Fruit fly (Drosophila melanogaster) whole organism, embryonic: Measurements from ENCODE around the gene CG7912.

ENCODE experiments used
- B-H2 ChIP-seq: fragments of 200-800 bp; sonication (Bioruptor generic); optimal IDR thresholded peaks from 2 replicates; lab custom pipeline; 2018; ENCODE audit warnings: missing biosample characterization, mild to moderate bottlenecking, missing genetic modification characterization
- BEAF-32 ChIP-seq: fragments of 200-800 bp; sonication (Bioruptor generic); optimal IDR thresholded peaks from 3 replicates; lab custom pipeline; 2017; ENCODE audit warnings: missing biosample characterization, missing genetic modification characterization, mild to moderate bottlenecking, moderate library complexity, missing genetic modification reagents
- Blimp-1 ChIP-seq: fragments of 200-800 bp; sonication (Bioruptor generic); optimal IDR thresholded peaks from 3 replicates; lab custom pipeline; 2018; ENCODE audit warnings: missing biosample characterization, missing genetic modification characterization, mild to moderate bottlenecking, moderate library complexity, missing genetic modification reagents
- CG10147 ChIP-seq: fragments of 200-800 bp; sonication (Bioruptor generic); optimal IDR thresholded peaks from 2 replicates; lab custom pipeline; 2019; ENCODE audit warnings: missing biosample characterization, mild to moderate bottlenecking, missing genetic modification characterization, moderate library complexity
- CG10431 ChIP-seq: fragments of 200-800 bp; sonication (Bioruptor generic); optimal IDR thresholded peaks from 3 replicates; lab custom pipeline; 2018; ENCODE audit warnings: missing biosample characterization, mild to moderate bottlenecking, missing genetic modification characterization
- CG10565 ChIP-seq: fragments of 200-800 bp; sonication (Bioruptor generic); optimal IDR thresholded peaks from 3 replicates; lab custom pipeline; 2016; ENCODE audit warnings: missing biosample characterization, mild to moderate bottlenecking, missing genetic modification characterization
- CG11723 ChIP-seq: fragments of 200-800 bp; sonication (Bioruptor generic); optimal IDR thresholded peaks from 2 replicates; lab custom pipeline; 2017; ENCODE audit warnings: missing biosample characterization, mild to moderate bottlenecking, missing genetic modification characterization
- CG13424 ChIP-seq: fragments of 200-800 bp; sonication (Bioruptor generic); optimal IDR thresholded peaks from 2 replicates; lab custom pipeline; 2019; ENCODE audit warnings: missing biosample characterization, mild to moderate bottlenecking, missing genetic modification characterization, moderate library complexity
- CG17328 ChIP-seq: fragments of 200-800 bp; sonication (Bioruptor generic); IDR thresholded peaks from 2 replicates; pipeline ENCODE4 v1.3.6; 2022; ENCODE audit warnings: missing biosample characterization, missing genetic modification characterization
- CG17612 ChIP-seq: fragments of 200-800 bp; sonication (Bioruptor generic); IDR thresholded peaks from 2 replicates; pipeline ENCODE4 v1.3.6; 2022; ENCODE audit warnings: missing biosample characterization, missing genetic modification characterization
- CG17829 ChIP-seq: fragments of 200-800 bp; optimal IDR thresholded peaks from 2 replicates; lab custom pipeline; 2019; ENCODE audit warnings: missing biosample characterization, mild to moderate bottlenecking, missing genetic modification characterization, moderate library complexity
- CG2120 ChIP-seq: fragments of 200-800 bp; sonication (Bioruptor generic); optimal IDR thresholded peaks from 3 replicates; lab custom pipeline; 2016; ENCODE audit warnings: missing biosample characterization, missing genetic modification characterization
- CG2678 ChIP-seq: fragments of 200-800 bp; sonication (Bioruptor generic); optimal IDR thresholded peaks from 3 replicates; lab custom pipeline; 2019; ENCODE audit warnings: missing biosample characterization, mild to moderate bottlenecking, missing genetic modification characterization, moderate library complexity
- CG31224 ChIP-seq: fragments of 200-800 bp; sonication (Bioruptor generic); IDR thresholded peaks from 2 replicates; pipeline ENCODE4 v1.3.6; 2022; ENCODE audit warnings: missing biosample characterization, missing genetic modification characterization
- CG3995 ChIP-seq: fragments of 200-800 bp; sonication (Bioruptor generic); optimal IDR thresholded peaks from 3 replicates; lab custom pipeline; 2016; ENCODE audit warnings: missing biosample characterization, missing genetic modification characterization
- CG43689 ChIP-seq: fragments of 200-800 bp; sonication (Bioruptor generic); IDR thresholded peaks from 2 replicates; pipeline ENCODE4 v1.3.6; 2022; ENCODE audit warnings: missing biosample characterization, missing genetic modification characterization
- CG6272 ChIP-seq: fragments of 200-800 bp; sonication (Bioruptor generic); IDR thresholded peaks from 2 replicates; pipeline ENCODE4 v1.3.6; 2022; ENCODE audit warnings: missing biosample characterization, missing genetic modification characterization
- CG7556 ChIP-seq: fragments of 200-800 bp; sonication (Bioruptor generic); optimal IDR thresholded peaks from 2 replicates; lab custom pipeline; 2017; ENCODE audit warnings: missing biosample characterization, mild to moderate bottlenecking, missing genetic modification characterization
- CG7786 ChIP-seq: fragments of 200-800 bp; sonication (Bioruptor generic); optimal IDR thresholded peaks from 2 replicates; lab custom pipeline; 2016; ENCODE audit warnings: missing biosample characterization, missing genetic modification characterization
- CG7928 ChIP-seq: fragments of 200-800 bp; sonication (Bioruptor generic); optimal IDR thresholded peaks from 2 replicates; lab custom pipeline; 2017; ENCODE audit warnings: missing biosample characterization, mild to moderate bottlenecking, missing genetic modification characterization
- CG8290 ChIP-seq, 3 experiments: fragments of 200-800 bp; sonication (Bioruptor generic); optimal IDR thresholded peaks; 2 replicates each; lab custom pipeline; 2016 to 2019; ENCODE audit warnings: missing biosample characterization in 3 of 3, missing genetic modification characterization in 3 of 3, mild to moderate bottlenecking in 2 of 3, moderate library complexity in 1 of 3
- CG8388 ChIP-seq: fragments of 200-800 bp; sonication (Bioruptor generic); optimal IDR thresholded peaks from 2 replicates; lab custom pipeline; 2019; ENCODE audit warnings: missing biosample characterization, mild to moderate bottlenecking, missing genetic modification characterization, moderate library complexity
- CG9932 ChIP-seq: fragments of 200-800 bp; sonication (Bioruptor generic); IDR thresholded peaks from 2 replicates; pipeline ENCODE4 v1.3.6; 2022; ENCODE audit warnings: missing biosample characterization, missing genetic modification characterization
- D ChIP-seq, 2 experiments: fragments of 200-800 bp in 1 of 2; fragments of >200 bp in 1 of 2; sonication (Bioruptor generic) in 1 of 2; optimal IDR thresholded peaks; 2 replicates in 1 of 2; 3 replicates in 1 of 2; lab custom pipeline; 2017; ENCODE audit warnings: mild to moderate bottlenecking in 1 of 2, missing biosample characterization in 1 of 2, missing genetic modification characterization in 1 of 2, missing genetic modification reagents in 1 of 2
- D19A ChIP-seq: fragments of 200-800 bp; optimal IDR thresholded peaks from 3 replicates; lab custom pipeline; 2019; ENCODE audit warnings: missing biosample characterization, mild to moderate bottlenecking, missing genetic modification characterization, moderate library complexity
- Ets65A ChIP-seq: fragments of 200-800 bp; sonication (Bioruptor generic); peaks from one replicate; lab custom pipeline; 2016; ENCODE audit warnings: missing biosample characterization, missing genetic modification characterization
- Fer1 ChIP-seq: fragments of 200-800 bp; sonication (Bioruptor generic); optimal IDR thresholded peaks from 2 replicates; lab custom pipeline; 2017; ENCODE audit warnings: missing biosample characterization, mild to moderate bottlenecking, missing genetic modification characterization
- Oli ChIP-seq: fragments of 200-800 bp; sonication (Bioruptor generic); optimal IDR thresholded peaks from 2 replicates; lab custom pipeline; 2018; ENCODE audit warnings: missing biosample characterization, mild to moderate bottlenecking, missing genetic modification characterization, moderate library complexity
- Rfx ChIP-seq: fragments of 200-800 bp; sonication (Bioruptor generic); IDR thresholded peaks from 2 replicates; pipeline ENCODE4 v1.3.6; 2022; ENCODE audit warnings: missing biosample characterization, missing genetic modification characterization
- aop ChIP-seq: fragments of 200-800 bp; sonication (Bioruptor generic); IDR thresholded peaks from 2 replicates; pipeline ENCODE4 v1.3.6; 2022; ENCODE audit warnings: missing biosample characterization, missing genetic modification characterization
- bbx ChIP-seq: fragments of 200-800 bp; sonication (Bioruptor generic); IDR thresholded peaks from 2 replicates; pipeline ENCODE4 v1.3.6; 2022; ENCODE audit warnings: missing biosample characterization, missing genetic modification characterization; ENCODE audit not compliant: partially characterized antibody
- ci ChIP-seq: fragments of 200-800 bp; sonication (Bioruptor generic); IDR thresholded peaks from 3 replicates; pipeline ENCODE4 v1.3.6; 2022; ENCODE audit warnings: missing biosample characterization, missing genetic modification characterization
- cwo ChIP-seq: fragments of 200-800 bp; sonication (Bioruptor generic); optimal IDR thresholded peaks from 3 replicates; lab custom pipeline; 2017; ENCODE audit warnings: missing biosample characterization, missing genetic modification characterization, mild to moderate bottlenecking, moderate library complexity, missing genetic modification reagents
- dmrt11E ChIP-seq: fragments of 200-800 bp; sonication (Bioruptor generic); optimal IDR thresholded peaks from 3 replicates; lab custom pipeline; 2018; ENCODE audit warnings: missing biosample characterization, mild to moderate bottlenecking, missing genetic modification characterization, moderate library complexity
- gcm2 ChIP-seq: fragments of 200-800 bp; sonication (Bioruptor generic); optimal IDR thresholded peaks from 2 replicates; lab custom pipeline; 2016; ENCODE audit warnings: missing biosample characterization, missing genetic modification characterization
- jing ChIP-seq: fragments of 200-800 bp; sonication (Bioruptor generic); optimal IDR thresholded peaks from 2 replicates; lab custom pipeline; 2018; ENCODE audit warnings: missing biosample characterization, mild to moderate bottlenecking, missing genetic modification characterization
- kay ChIP-seq: fragments of 200-800 bp; sonication (Bioruptor generic); optimal IDR thresholded peaks from 2 replicates; lab custom pipeline; 2016; ENCODE audit warnings: missing biosample characterization, missing genetic modification characterization
- lov ChIP-seq, 2 experiments: fragments of 200-800 bp in 1 of 2; fragments of >200 bp in 1 of 2; sonication (Bioruptor generic) in 1 of 2; IDR thresholded peaks in 1 of 2; optimal IDR thresholded peaks in 1 of 2; 2 replicates in 1 of 2; 3 replicates in 1 of 2; pipeline versions ENCODE4 v1.3.6 to Lab custom; 2017 to 2022; ENCODE audit warnings: missing biosample characterization in 1 of 2, missing genetic modification characterization in 1 of 2
- pb ChIP-seq: fragments of 200-800 bp; sonication (Bioruptor generic); optimal IDR thresholded peaks from 3 replicates; lab custom pipeline; 2016; ENCODE audit warnings: missing biosample characterization, missing genetic modification characterization
- prd ChIP-seq, 3 experiments: fragments of >200 bp in 2 of 3; fragments of 200-800 bp in 1 of 3; sonication (Bioruptor generic) in 1 of 3; optimal IDR thresholded peaks in 2 of 3; IDR thresholded peaks in 1 of 3; 2 replicates in 2 of 3; 3 replicates in 1 of 3; pipeline versions ENCODE4 v1.3.6 to Lab custom; 2017 to 2022; ENCODE audit warnings: missing biosample characterization in 1 of 3, missing genetic modification characterization in 1 of 3
- ranshi ChIP-seq: fragments of 200-800 bp; sonication (Bioruptor generic); IDR thresholded peaks from 2 replicates; pipeline ENCODE4 v1.3.6; 2022; ENCODE audit warnings: missing biosample characterization, missing genetic modification characterization
- row ChIP-seq: fragments of 200-800 bp; sonication (Bioruptor generic); IDR thresholded peaks from 3 replicates; pipeline ENCODE4 v1.3.6; 2022; ENCODE audit warnings: missing biosample characterization, missing genetic modification characterization
- scrt ChIP-seq: fragments of 200-800 bp; sonication (Bioruptor generic); optimal IDR thresholded peaks from 2 replicates; lab custom pipeline; 2018; ENCODE audit warnings: missing biosample characterization, mild to moderate bottlenecking, missing genetic modification characterization, moderate library complexity
- sens-2 ChIP-seq: fragments of 200-800 bp; sonication (Bioruptor generic); IDR thresholded peaks from 2 replicates; pipeline ENCODE4 v1.3.6; 2022; ENCODE audit warnings: missing biosample characterization, missing genetic modification characterization
- seq ChIP-seq: fragments of 200-800 bp; sonication (Bioruptor generic); IDR thresholded peaks from 2 replicates; pipeline ENCODE4 v1.3.6; 2022; ENCODE audit warnings: missing biosample characterization, missing genetic modification characterization
- zf30C ChIP-seq: fragments of 200-800 bp; sonication (Bioruptor generic); optimal IDR thresholded peaks from 3 replicates; lab custom pipeline; 2018; ENCODE audit warnings: missing biosample characterization, mild to moderate bottlenecking, missing genetic modification characterization

The CG7912 gene

dm6 chr3R:29969347-29969746 lies 39.6 kb downstream of the CG7912 start, which contains the start of gene TkR99D:
TSS of gene TkR99D (minus strand) at chr3R:29969447.
- peak; percentile 47 for TF ChIP-seq Ets65A (GFP tag; lab: Kevin White, UChicago)
- no peak for TF ChIP-seq CG43689 (GFP tag; lab: Robert Waterston, UW)
- no peak for TF ChIP-seq Blimp-1 (GFP tag; lab: Kevin White, UChicago)
- no peak for TF ChIP-seq CG11723 (GFP tag; lab: Kevin White, UChicago)
- TF ChIP-seq Fer1 (GFP tag; lab: Kevin White, UChicago), result no peak
- no peak for TF ChIP-seq CG7786 (GFP tag; lab: Kevin White, UChicago)
- TF ChIP-seq D (optimal IDR thresholded peaks at IDR 0.05; lab: Kevin White, UChicago), result no peak
- no peak for TF ChIP-seq D (GFP tag; optimal IDR thresholded peaks at IDR 0.05; lab: Kevin White, UChicago)
- no peak for TF ChIP-seq aop
- no peak for TF ChIP-seq CG7928
- TF ChIP-seq dmrt11E (tag; lab: Kevin White, UChicago), result no peak
- peak; percentile 50 for TF ChIP-seq scrt
- TF ChIP-seq ranshi (GFP tag; lab: Robert Waterston, UW), result 0 out of 2 replicates have a peak, but pooled peaks have one; percentile 4
- no peak for TF ChIP-seq row (GFP tag; lab: Robert Waterston, UW)
- TF ChIP-seq sens-2 (GFP tag; lab: Robert Waterston, UW), result no peak
- 0 out of 3 replicates have a peak, but pooled peaks have one; percentile 14 for TF ChIP-seq ci (GFP tag; lab: Robert Waterston, UW)
- 0 out of 2 replicates have a peak, but pooled peaks have one; percentile 8 for TF ChIP-seq seq (GFP tag; lab: Robert Waterston, UW)

- TF ChIP-seq cwo (no peak), Blimp-1 (GFP tag; lab: Kevin White, UChicago) (peak; percentile 73), CG8290 (GFP tag; optimal IDR thresholded peaks at IDR 0.05; lab: Kevin White, UChicago) (peak; percentile 94), CG8290 (tag; optimal IDR thresholded peaks at IDR 0.05; lab: Kevin White, UChicago) (peak; percentile 2 to 74), CG17612 (GFP tag; lab: Robert Waterston, UW) (peak; percentile 93), BEAF-32 (GFP tag; lab: Kevin White, UChicago) (no peak)
These were observed 45.9 kb downstream of the CG7912 start for dm6 chr3R:29963102-29963501.

dm6 chr3R:29959329-29959728 lies 49.7 kb downstream of the CG7912 start:
- TF ChIP-seq pb (GFP tag; lab: Kevin White, UChicago), result no peak
- TF ChIP-seq dmrt11E (tag; lab: Kevin White, UChicago), result no peak
- no peak for TF ChIP-seq kay (GFP tag; lab: Kevin White, UChicago)
- TF ChIP-seq CG31224 (GFP tag; lab: Robert Waterston, UW), result 0 out of 2 replicates have a peak, but pooled peaks have one; percentile 15
- TF ChIP-seq CG6272, result no peak
- no peak for TF ChIP-seq jing
- TF ChIP-seq CG17328, result no peak
- TF ChIP-seq lov (optimal IDR thresholded peaks at IDR 0.05; lab: Kevin White, UChicago), result no peak
- no peak for TF ChIP-seq lov (GFP tag; IDR thresholded peaks at IDR 0.05; lab: Robert Waterston, UW)
- TF ChIP-seq CG17829 (tag; lab: Kevin White, UChicago), result no peak
- TF ChIP-seq gcm2 (GFP tag; lab: Kevin White, UChicago), result no peak
- peak; percentile 44 for TF ChIP-seq CG9932
- TF ChIP-seq CG7556 (GFP tag; lab: Kevin White, UChicago), result peak; percentile 4
- no peak for TF ChIP-seq bbx
- TF ChIP-seq prd (optimal IDR thresholded peaks at IDR 0.05; lab: Kevin White, UChicago), result no peak
- 0 out of 3 replicates have a peak, but pooled peaks have one; percentile 11 for TF ChIP-seq prd (GFP tag; IDR thresholded peaks at IDR 0.05; lab: Robert Waterston, UW)
- TF ChIP-seq CG13424 (tag; lab: Kevin White, UChicago), result no peak
- TF ChIP-seq CG10147 (GFP tag; lab: Kevin White, UChicago), result no peak
- TF ChIP-seq Oli, result no peak
- TF ChIP-seq CG3995 (GFP tag; lab: Kevin White, UChicago), result no peak
- TF ChIP-seq CG8388 (GFP tag; lab: Kevin White, UChicago), result no peak
- TF ChIP-seq B-H2, result no peak
- no peak for TF ChIP-seq zf30C
- TF ChIP-seq D19A (tag; lab: Kevin White, UChicago), result no peak
- no peak for TF ChIP-seq CG2678 (tag; lab: Kevin White, UChicago)
- no peak for TF ChIP-seq CG10565 (GFP tag; lab: Kevin White, UChicago)
- no peak for TF ChIP-seq CG10431 (GFP tag; lab: Kevin White, UChicago)
- peak; percentile 44; the same call in 1 of the 2 replicates for TF ChIP-seq Rfx
- peak; percentile 35 for TF ChIP-seq CG2120
